Worm (Caenorhabditis elegans) whole organism, midembryonic: ENCODE measurements around the gene math-21.
"Not testable (repeated sequence)": the region's sequence is repeated elsewhere in the genome, so short reads cannot be mapped to it uniquely, and the experiment has no call there.

Source experiments
- T22C8.4 ChIP-seq: fragments of 200-800 bp; sonication (Bioruptor generic); IDR thresholded peaks from 2 replicates; pipeline ENCODE4 v1.3.6; 2022; ENCODE audit warnings: missing genetic modification characterization, missing compliant biosample characterization
- cog-1 ChIP-seq: sonication (generic microtip); optimal IDR thresholded peaks from 2 replicates; lab custom pipeline; 2016; ENCODE audit warnings: missing genetic modification characterization, missing compliant biosample characterization
- flt-1 ChIP-seq: fragments of 200-800 bp; sonication (Bioruptor generic); IDR thresholded peaks from 2 replicates; pipeline ENCODE4 v1.3.6; 2022; ENCODE audit warnings: missing genetic modification characterization, missing compliant biosample characterization
- klf-2 ChIP-seq: fragments of 200-800 bp; sonication (Bioruptor generic); conservative IDR thresholded peaks from 2 replicates; pipeline ENCODE4 v1.3.6; 2022; ENCODE audit warnings: missing genetic modification reagents, missing genetic modification characterization, missing compliant biosample characterization
- med-1 ChIP-seq: sonication (generic microtip); optimal IDR thresholded peaks from 2 replicates; lab custom pipeline; 2017; ENCODE audit warnings: missing genetic modification characterization, mild to moderate bottlenecking, missing compliant biosample characterization, antibody characterized with exemption, missing genetic modification reagents; ENCODE audit not compliant: insufficient read depth
- ref-1 ChIP-seq: fragments of 200-800 bp; sonication (Bioruptor generic); conservative IDR thresholded peaks from 2 replicates; pipeline ENCODE4 v1.3.6; 2022; ENCODE audit warnings: missing genetic modification reagents, missing genetic modification characterization, missing compliant biosample characterization
- tab-1 ChIP-seq: fragments of 200-800 bp; sonication (Bioruptor generic); IDR thresholded peaks from 2 replicates; pipeline ENCODE4 v1.3.6; 2022; ENCODE audit warnings: missing genetic modification characterization, missing compliant biosample characterization
- ztf-23 ChIP-seq: fragments of 200-800 bp; sonication (Bioruptor generic); IDR thresholded peaks from 2 replicates; pipeline ENCODE4 v1.3.6; 2022; ENCODE audit warnings: missing genetic modification reagents, missing genetic modification characterization, missing compliant biosample characterization
- ztf-29 ChIP-seq: fragments of 200-800 bp; sonication (Bioruptor generic); IDR thresholded peaks from 2 replicates; pipeline ENCODE4 v1.3.6; 2022; ENCODE audit warnings: missing genetic modification reagents, missing genetic modification characterization, missing compliant biosample characterization

math-21 gene

DNA sequence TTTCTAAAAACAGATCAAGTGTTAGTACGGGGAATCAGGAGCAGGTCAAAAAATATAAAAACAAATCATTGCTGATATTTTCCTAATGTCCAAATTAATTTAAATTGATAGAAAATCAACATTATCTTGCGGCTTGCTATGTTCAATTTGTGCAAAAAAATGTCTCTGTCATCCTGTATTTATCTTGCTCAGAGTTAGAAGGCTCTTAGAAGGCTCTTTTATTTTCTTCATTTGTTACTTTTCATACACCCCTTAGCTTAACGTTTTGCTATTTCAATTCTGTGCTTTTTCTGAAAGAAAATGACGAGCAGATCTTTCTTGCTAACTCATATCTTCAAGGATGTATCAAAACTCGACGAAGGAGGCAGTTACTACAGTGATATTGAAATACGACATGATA, 4.7 kb downstream of the math-21 start, which contains the start of gene math-19:
TSS of gene math-19 (plus strand) at position 301 of the 400 bp plus-strand sequence.
- not testable (repeated sequence) for TF ChIP-seq tab-1 (GFP tag; lab: Robert Waterston, UW); flt-1 (GFP tag; lab: Robert Waterston, UW); med-1

DNA sequence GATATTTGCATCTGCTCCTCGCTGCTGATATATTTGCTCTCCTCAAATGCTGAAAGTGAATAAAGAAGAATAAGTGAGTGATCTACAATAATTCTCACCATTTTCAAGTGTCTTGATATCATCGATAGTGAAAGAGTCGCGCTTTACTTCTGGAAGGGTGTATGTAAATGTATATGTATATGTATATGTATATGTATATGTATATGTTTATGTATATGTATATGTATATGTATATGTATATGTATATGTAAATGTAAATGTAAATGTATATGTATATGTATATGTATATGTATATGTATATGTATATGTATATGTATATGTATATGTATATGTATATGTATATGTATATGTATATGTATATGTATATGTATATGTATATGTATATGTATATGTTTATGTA, 6.9 kb downstream of the math-21 start, which contains the start of gene ceh-84:
TSS of gene ceh-84 (minus strand) at position 101 of the 400 bp plus-strand sequence.
- TF ChIP-seq ref-1; ztf-29; ztf-23 (GFP tag; lab: Robert Waterston, UW): not testable (repeated sequence)

DNA sequence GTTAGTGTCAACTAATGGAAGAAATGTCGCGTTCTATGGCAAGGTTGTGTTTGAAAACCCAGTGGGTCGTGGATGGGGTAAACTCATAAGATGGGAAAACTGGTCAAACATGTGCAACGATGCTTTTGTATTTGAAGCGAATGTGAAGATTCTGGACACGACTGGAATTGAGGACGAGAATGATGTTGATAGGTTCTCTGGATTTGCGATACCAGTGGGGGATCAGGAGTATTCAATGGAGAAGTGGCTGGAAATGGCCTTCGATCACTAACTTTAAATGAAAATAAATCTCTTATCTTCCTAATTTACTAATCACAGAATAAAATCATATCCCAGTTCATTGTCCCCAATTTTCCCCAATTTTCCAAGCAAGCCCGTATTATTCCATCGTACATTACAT, 17.3 kb downstream of the math-21 start:
- no peak for TF ChIP-seq ztf-23 (GFP tag; lab: Robert Waterston, UW)
- TF ChIP-seq ztf-29, result no peak
- TF ChIP-seq T22C8.4, result no peak
- no peak for TF ChIP-seq tab-1 (GFP tag; lab: Robert Waterston, UW)
- TF ChIP-seq flt-1 (GFP tag; lab: Robert Waterston, UW), result no peak

ce11 chrII:2012698-2013097, 18.9 kb downstream of the math-21 start, which contains the start of gene F59H6.15:
Gene F59H6.15, plus strand, starts transcription at chrII:2012998.
- TF ChIP-seq ref-1, result no peak
- no peak for TF ChIP-seq ztf-29
- TF ChIP-seq flt-1 (GFP tag; lab: Robert Waterston, UW), result no peak
- no peak for TF ChIP-seq tab-1 (GFP tag; lab: Robert Waterston, UW)
- no peak for TF ChIP-seq ztf-23 (GFP tag; lab: Robert Waterston, UW)
- no peak for TF ChIP-seq med-1

DNA sequence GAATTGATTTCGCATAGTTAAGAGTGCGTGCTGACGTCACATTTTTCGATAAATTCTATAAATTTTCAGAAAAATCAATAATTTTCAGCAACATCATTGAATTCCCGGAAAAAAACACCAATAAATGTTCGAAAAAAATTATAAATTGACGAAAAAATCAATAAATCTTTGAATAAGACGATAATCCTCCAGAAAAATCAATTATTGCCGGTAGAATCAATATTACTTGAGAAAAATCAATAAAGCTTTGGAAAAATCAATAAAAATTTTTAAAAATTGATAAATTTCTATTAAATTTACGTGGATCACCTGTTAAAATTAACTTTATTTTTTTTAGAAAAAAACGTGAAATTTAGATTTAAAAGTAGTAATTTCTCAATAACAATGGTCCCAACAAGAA, 20.0 kb downstream of the math-21 start:
- TF ChIP-seq klf-2 (GFP tag; lab: Robert Waterston, UW) (no peak), T22C8.4 (peak; percentile 37; the same call in 1 of the 2 replicates)

- not testable (repeated sequence) for TF ChIP-seq med-1; tab-1 (GFP tag; lab: Robert Waterston, UW); ztf-29
Observed at ce11 chrII:2023514-2023913, 29.7 kb downstream of the math-21 start, which contains the start of gene cya-2. Gene cya-2, minus strand, starts transcription at chrII:2023614.

ce11 chrII:2026525-2026924, 32.7 kb downstream of the math-21 start, which contains the start of gene bath-21:
Gene bath-21, minus strand, starts transcription at chrII:2026625.
- TF ChIP-seq ztf-29, result no peak
- no peak for TF ChIP-seq ztf-23 (GFP tag; lab: Robert Waterston, UW)
- TF ChIP-seq ref-1, result no peak
- TF ChIP-seq cog-1 (tag; lab: Kevin White, UChicago), result no peak
- no peak for TF ChIP-seq klf-2 (GFP tag; lab: Robert Waterston, UW)
- TF ChIP-seq flt-1 (GFP tag; lab: Robert Waterston, UW), result no peak
- no peak for TF ChIP-seq T22C8.4
- TF ChIP-seq med-1, result no peak
- no peak for TF ChIP-seq tab-1 (GFP tag; lab: Robert Waterston, UW)

ce11 chrII:2028712-2029111, 34.9 kb downstream of the math-21 start, which contains the start of gene bath-1:
Gene bath-1, minus strand, starts transcription at chrII:2028812.
- TF ChIP-seq ztf-23 (GFP tag; lab: Robert Waterston, UW), result no peak
- TF ChIP-seq ztf-29, result no peak
- no peak for TF ChIP-seq klf-2 (GFP tag; lab: Robert Waterston, UW)
- no peak for TF ChIP-seq tab-1 (GFP tag; lab: Robert Waterston, UW)
- TF ChIP-seq ref-1, result no peak
- no peak for TF ChIP-seq cog-1 (tag; lab: Kevin White, UChicago)
- TF ChIP-seq flt-1 (GFP tag; lab: Robert Waterston, UW), result no peak
- no peak for TF ChIP-seq med-1
- no peak for TF ChIP-seq T22C8.4

ce11 chrII:2030367-2030766, 36.5 kb downstream of the math-21 start, which contains the start of gene bath-3:
Gene bath-3, minus strand, starts transcription at chrII:2030467.
- TF ChIP-seq klf-2 (GFP tag; lab: Robert Waterston, UW) (no peak), T22C8.4 (no peak), ztf-29 (no peak), tab-1 (GFP tag; lab: Robert Waterston, UW) (no peak), med-1 (no peak), ref-1 (no peak)

DNA sequence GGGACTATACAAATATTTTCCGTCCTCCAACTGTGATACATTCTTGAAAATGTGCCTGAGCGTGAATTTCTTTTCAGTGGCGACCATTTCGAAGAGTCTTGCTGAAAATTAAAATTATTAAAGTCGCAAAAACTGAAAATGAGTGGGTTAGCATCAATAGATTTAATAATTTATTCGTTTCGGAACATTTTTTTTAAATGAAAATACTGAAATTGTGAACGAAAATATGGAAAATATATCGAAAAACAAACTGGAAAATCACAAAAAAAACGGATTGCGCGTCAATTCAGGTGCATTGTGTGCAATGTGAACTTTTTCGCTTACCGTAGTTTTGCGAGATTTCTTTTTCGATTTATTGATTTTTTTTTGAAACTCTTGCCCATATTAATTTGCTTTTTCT, 38.0 kb downstream of the math-21 start, which contains the start of gene bath-5:
TSS of gene bath-5 (minus strand) at position 101 of the 400 bp plus-strand sequence.
- no peak for TF ChIP-seq T22C8.4
- no peak for TF ChIP-seq ztf-23 (GFP tag; lab: Robert Waterston, UW)
- TF ChIP-seq ztf-29, result no peak

ce11 chrII:2032282-2032681, 38.4 kb downstream of the math-21 start, which contains the start of gene btb-4:
Gene btb-4, plus strand, starts transcription at chrII:2032316.
- TF ChIP-seq ztf-23 (GFP tag; lab: Robert Waterston, UW); flt-1 (GFP tag; lab: Robert Waterston, UW); ref-1: not testable (repeated sequence)

ce11 chrII:2033286-2033685, 39.4 kb downstream of the math-21 start, which contains the start of gene F59H6.14:
Gene F59H6.14, plus strand, starts transcription at chrII:2033586.
- TF ChIP-seq cog-1 (tag; lab: Kevin White, UChicago) (no peak), ztf-23 (GFP tag; lab: Robert Waterston, UW) (no peak), ztf-29 (no peak), med-1 (no peak), flt-1 (GFP tag; lab: Robert Waterston, UW) (no peak), ref-1 (no peak), T22C8.4 (no peak)
